Fruit fly (Drosophila melanogaster) whole organism, embryonic: ENCODE data around the gene CG14995.

Source experiments
- Awh ChIP-seq: fragments of 200-800 bp; sonication (Bioruptor generic); IDR thresholded peaks from 2 replicates; pipeline ENCODE4, ENCODE4 v1.3.6; 2022; ENCODE audit warnings: missing biosample characterization, missing genetic modification characterization
- ssp ChIP-seq: fragments of 200-800 bp; sonication (Bioruptor generic); IDR thresholded peaks from 2 replicates; pipeline ENCODE4 v1.3.6; 2022; ENCODE audit warnings: missing biosample characterization, missing genetic modification characterization

DNA sequence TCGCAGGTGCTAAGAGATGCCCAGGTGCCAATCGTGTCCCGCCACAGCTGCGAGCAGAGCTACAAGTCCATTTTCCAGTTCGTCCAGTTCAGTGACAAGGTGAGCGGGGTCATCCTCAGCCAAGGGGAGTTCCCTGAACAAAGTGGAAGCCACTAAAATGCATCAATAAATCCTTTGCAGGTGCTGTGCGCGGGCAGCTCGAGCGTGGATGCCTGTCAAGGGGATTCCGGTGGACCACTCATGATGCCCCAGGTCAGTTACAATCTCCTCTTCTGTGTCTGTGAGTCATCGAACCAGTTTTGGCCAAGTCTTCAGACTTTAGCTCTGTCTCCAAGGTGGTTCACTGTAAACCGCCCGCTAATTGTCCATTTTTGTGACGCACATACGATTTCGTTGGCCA is 42.2 kb upstream of the CG14995 start:
- TF ChIP-seq Awh (GFP tag; lab: Robert Waterston, UW) = no peak
- TF ChIP-seq ssp (GFP tag; lab: Robert Waterston, UW) = no peak
